Fruit fly (Drosophila melanogaster) whole organism, embryonic: Measurements from ENCODE around the gene b6.

Experiments used
- Atf-2 ChIP-seq: fragments of 200-800 bp; sonication (Bioruptor generic); optimal IDR thresholded peaks from 2 replicates; lab custom pipeline; 2016; ENCODE audit warnings: missing biosample characterization, missing genetic modification characterization
- CG9797 ChIP-seq: fragments of 200-800 bp; sonication (Bioruptor generic); optimal IDR thresholded peaks from 3 replicates; lab custom pipeline; 2018; ENCODE audit warnings: missing biosample characterization, mild to moderate bottlenecking, missing genetic modification characterization
- corto ChIP-seq: fragments of 200-800 bp; sonication (Bioruptor generic); optimal IDR thresholded peaks from 2 replicates; lab custom pipeline; 2016; ENCODE audit warnings: missing biosample characterization, mild to moderate bottlenecking, missing genetic modification characterization, moderate library complexity
- fru ChIP-seq: fragments of >200 bp; optimal IDR thresholded peaks from 2 replicates; lab custom pipeline; 2017
- lov ChIP-seq, 2 experiments: fragments of 200-800 bp in 1 of 2; fragments of >200 bp in 1 of 2; sonication (Bioruptor generic) in 1 of 2; IDR thresholded peaks in 1 of 2; optimal IDR thresholded peaks in 1 of 2; 2 replicates in 1 of 2; 3 replicates in 1 of 2; pipeline versions ENCODE4 v1.3.6 to Lab custom; 2017 to 2022; ENCODE audit warnings: missing biosample characterization in 1 of 2, missing genetic modification characterization in 1 of 2
- nau ChIP-seq: fragments of 200-800 bp; sonication (Bioruptor generic); optimal IDR thresholded peaks from 3 replicates; lab custom pipeline; 2017; ENCODE audit warnings: missing biosample characterization, mild to moderate bottlenecking, missing genetic modification characterization, missing genetic modification reagents
- usp ChIP-seq: fragments of >200 bp; optimal IDR thresholded peaks from 2 replicates; lab custom pipeline; 2017; ENCODE audit warnings: missing biosample characterization, missing genetic modification characterization

dm6 chrX:1669840-1670239 lies 16.6 kb upstream of the b6 start:
- TF ChIP-seq corto (no peak), fru (lab: Kevin White, UChicago) (no peak), CG9797 (GFP tag; lab: Kevin White, UChicago) (no peak), nau (GFP tag; lab: Kevin White, UChicago) (no peak), lov (optimal IDR thresholded peaks at IDR 0.05; lab: Kevin White, UChicago) (no peak), lov (GFP tag; IDR thresholded peaks at IDR 0.05; lab: Robert Waterston, UW) (no peak), Atf-2 (no peak), usp (GFP tag; lab: Kevin White, UChicago) (no peak)
